Worm (Caenorhabditis elegans): ENCODE data around the gene C09B8.3.

C09B8.3 gene

ce11 chrX:6041094-6041441 is 30.6 kb upstream of the C09B8.3 start:
- TF ChIP-seq klf-2 (GFP tag; conservative IDR thresholded peaks at IDR 0.05) (no peak), ref-1 (GFP tag; conservative IDR thresholded peaks at IDR 0.05) (no peak), cog-1 (tag; optimal IDR thresholded peaks at IDR 0.05) (no peak), tab-1 (GFP tag; IDR thresholded peaks at IDR 0.05) (no peak), flt-1 (GFP tag; IDR thresholded peaks at IDR 0.05) (no peak), T22C8.4 (GFP tag; IDR thresholded peaks at IDR 0.05) (no peak), ztf-29 (GFP tag; IDR thresholded peaks at IDR 0.05) (no peak), med-1 (GFP tag; optimal IDR thresholded peaks at IDR 0.05; ENCODE audit: insufficient read depth) (no peak), ztf-23 (GFP tag; IDR thresholded peaks at IDR 0.05) (no peak)

- TF ChIP-seq ztf-23 (GFP tag; IDR thresholded peaks at IDR 0.05) (no peak), ztf-29 (GFP tag; IDR thresholded peaks at IDR 0.05) (no peak), tab-1 (GFP tag; IDR thresholded peaks at IDR 0.05) (no peak), klf-2 (GFP tag; conservative IDR thresholded peaks at IDR 0.05) (no peak), med-1 (GFP tag; optimal IDR thresholded peaks at IDR 0.05; ENCODE audit: insufficient read depth) (no peak), cog-1 (tag; optimal IDR thresholded peaks at IDR 0.05) (no peak), flt-1 (GFP tag; IDR thresholded peaks at IDR 0.05) (no peak), T22C8.4 (GFP tag; IDR thresholded peaks at IDR 0.05) (no peak), ref-1 (GFP tag; conservative IDR thresholded peaks at IDR 0.05) (no peak)
Measured at ce11 chrX:6040435-6041093, 30.1 kb upstream of the C09B8.3 start.

DNA sequence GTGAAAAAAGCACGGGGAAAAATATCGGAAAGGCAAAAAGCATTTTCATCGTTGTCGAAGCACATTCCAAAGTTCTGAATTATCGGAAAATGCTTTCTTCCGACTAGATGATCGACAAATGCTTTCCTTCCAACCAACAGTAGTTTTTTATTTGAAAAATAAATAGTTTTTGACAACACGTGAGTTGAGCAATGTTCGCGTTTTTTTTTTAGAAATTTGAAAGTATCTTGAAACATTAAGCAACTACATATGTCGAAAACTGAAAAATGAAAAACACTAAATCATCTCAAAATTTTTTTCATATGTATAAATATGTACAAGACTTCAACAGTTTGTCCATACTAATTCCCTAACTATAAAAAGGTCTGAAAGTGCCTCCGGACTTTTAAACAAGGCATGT is 29.1 kb upstream of the C09B8.3 start, which contains the start of gene hsp-25:
Gene hsp-25 (minus strand): TSS at position 101 of the 400 bp plus-strand sequence.
- TF ChIP-seq cog-1 (tag; optimal IDR thresholded peaks at IDR 0.05) (no peak), ztf-29 (GFP tag; IDR thresholded peaks at IDR 0.05) (no peak), klf-2 (GFP tag; conservative IDR thresholded peaks at IDR 0.05) (no peak), T22C8.4 (GFP tag; IDR thresholded peaks at IDR 0.05) (no peak), ztf-23 (GFP tag; IDR thresholded peaks at IDR 0.05) (no peak), tab-1 (GFP tag; IDR thresholded peaks at IDR 0.05) (no peak)

- no peak for TF ChIP-seq med-1 (GFP tag; optimal IDR thresholded peaks at IDR 0.05; ENCODE audit: insufficient read depth)
- no peak for TF ChIP-seq cog-1 (tag; optimal IDR thresholded peaks at IDR 0.05)
- TF ChIP-seq klf-2 (GFP tag; conservative IDR thresholded peaks at IDR 0.05), result no peak
- no peak for TF ChIP-seq flt-1 (GFP tag; IDR thresholded peaks at IDR 0.05)
- TF ChIP-seq ref-1 (GFP tag; conservative IDR thresholded peaks at IDR 0.05), result no peak
- no peak for TF ChIP-seq T22C8.4 (GFP tag; IDR thresholded peaks at IDR 0.05)
- no peak for TF ChIP-seq ztf-23 (GFP tag; IDR thresholded peaks at IDR 0.05)
- no peak for TF ChIP-seq ztf-29 (GFP tag; IDR thresholded peaks at IDR 0.05)
Measured at ce11 chrX:6031169-6031568, 20.7 kb upstream of the C09B8.3 start, which contains the start of gene ipp-5. Gene ipp-5 (plus strand): TSS chrX:6031469.

DNA sequence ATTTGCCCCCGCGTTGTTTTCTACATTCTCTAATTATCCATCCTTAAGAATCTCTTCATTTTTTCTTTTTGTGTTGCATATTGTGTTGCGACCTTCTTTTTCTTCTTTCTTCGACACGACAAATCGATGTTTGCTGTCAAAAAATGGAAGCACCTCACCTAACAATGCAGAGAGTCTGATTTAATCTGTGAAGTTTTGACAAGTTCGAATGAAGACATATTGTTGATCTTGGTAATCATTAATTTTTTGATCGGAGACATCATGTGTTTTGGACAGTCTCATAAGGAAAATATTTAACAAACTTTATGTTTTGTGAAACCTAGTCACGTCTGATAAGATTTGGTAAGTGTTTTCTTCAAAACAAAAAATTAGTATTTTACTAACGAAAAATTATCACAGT is 18.6 kb upstream of the C09B8.3 start:
- no peak for TF ChIP-seq ztf-23 (GFP tag; IDR thresholded peaks at IDR 0.05)
- no peak for TF ChIP-seq klf-2 (GFP tag; conservative IDR thresholded peaks at IDR 0.05)
- TF ChIP-seq cog-1 (tag; optimal IDR thresholded peaks at IDR 0.05), result no peak
- no peak for TF ChIP-seq T22C8.4 (GFP tag; IDR thresholded peaks at IDR 0.05)
- TF ChIP-seq flt-1 (GFP tag; IDR thresholded peaks at IDR 0.05), result no peak
- TF ChIP-seq med-1 (GFP tag; optimal IDR thresholded peaks at IDR 0.05; ENCODE audit: insufficient read depth), result no peak
- TF ChIP-seq tab-1 (GFP tag; IDR thresholded peaks at IDR 0.05), result no peak
- TF ChIP-seq ref-1 (GFP tag; conservative IDR thresholded peaks at IDR 0.05), result no peak
- no peak for TF ChIP-seq ztf-29 (GFP tag; IDR thresholded peaks at IDR 0.05)

- no peak for TF ChIP-seq cog-1 (tag; optimal IDR thresholded peaks at IDR 0.05)
- TF ChIP-seq ztf-29 (GFP tag; IDR thresholded peaks at IDR 0.05), result no peak
- TF ChIP-seq tab-1 (GFP tag; IDR thresholded peaks at IDR 0.05), result no peak
- no peak for TF ChIP-seq ref-1 (GFP tag; conservative IDR thresholded peaks at IDR 0.05)
- TF ChIP-seq med-1 (GFP tag; optimal IDR thresholded peaks at IDR 0.05; ENCODE audit: insufficient read depth), result no peak
- TF ChIP-seq ztf-23 (GFP tag; IDR thresholded peaks at IDR 0.05), result no peak
- TF ChIP-seq klf-2 (GFP tag; conservative IDR thresholded peaks at IDR 0.05), result no peak
- no peak for TF ChIP-seq flt-1 (GFP tag; IDR thresholded peaks at IDR 0.05)
- no peak for TF ChIP-seq T22C8.4 (GFP tag; IDR thresholded peaks at IDR 0.05)
Measured at ce11 chrX:6026732-6027528, 16.5 kb upstream of the C09B8.3 start.

DNA sequence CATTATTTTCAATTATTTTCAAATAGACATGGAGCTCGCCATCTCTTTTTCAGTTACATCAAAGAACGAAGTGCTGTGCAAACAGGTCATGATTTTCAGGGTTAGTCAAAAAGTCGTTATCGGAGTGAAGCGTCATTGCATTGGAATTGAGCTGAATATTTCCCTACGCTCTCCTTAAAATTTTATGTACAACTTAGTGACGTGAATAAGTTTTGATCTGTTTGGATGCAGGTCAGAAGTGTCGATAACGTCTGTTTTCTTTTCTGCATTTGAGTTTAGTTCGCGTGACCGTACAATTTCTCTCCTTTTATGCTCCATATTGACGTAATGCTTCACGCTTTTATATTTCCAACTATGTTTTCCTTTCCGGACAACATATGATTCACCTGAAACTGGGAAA is 14.5 kb upstream of the C09B8.3 start:
- no peak for TF ChIP-seq med-1 (GFP tag; optimal IDR thresholded peaks at IDR 0.05; ENCODE audit: insufficient read depth)
- TF ChIP-seq T22C8.4 (GFP tag; IDR thresholded peaks at IDR 0.05), result no peak
- TF ChIP-seq ztf-29 (GFP tag; IDR thresholded peaks at IDR 0.05), result no peak
- TF ChIP-seq ref-1 (GFP tag; conservative IDR thresholded peaks at IDR 0.05), result no peak
- TF ChIP-seq flt-1 (GFP tag; IDR thresholded peaks at IDR 0.05), result no peak
- no peak for TF ChIP-seq cog-1 (tag; optimal IDR thresholded peaks at IDR 0.05)
- no peak for TF ChIP-seq klf-2 (GFP tag; conservative IDR thresholded peaks at IDR 0.05)
- no peak for TF ChIP-seq ztf-23 (GFP tag; IDR thresholded peaks at IDR 0.05)
- no peak for TF ChIP-seq tab-1 (GFP tag; IDR thresholded peaks at IDR 0.05)

ce11 chrX:6022469-6022868 is 12.0 kb upstream of the C09B8.3 start, which contains the start of gene lelo-3:
Gene lelo-3 (minus strand): TSS chrX:6022569.
- no peak for TF ChIP-seq T22C8.4 (GFP tag; IDR thresholded peaks at IDR 0.05)
- no peak for TF ChIP-seq cog-1 (tag; optimal IDR thresholded peaks at IDR 0.05)

- TF ChIP-seq ztf-23 (GFP tag; IDR thresholded peaks at IDR 0.05) (no peak), tab-1 (GFP tag; IDR thresholded peaks at IDR 0.05) (no peak), flt-1 (GFP tag; IDR thresholded peaks at IDR 0.05) (no peak), klf-2 (GFP tag; conservative IDR thresholded peaks at IDR 0.05) (no peak), ref-1 (GFP tag; conservative IDR thresholded peaks at IDR 0.05) (no peak)
Measured at ce11 chrX:6020782-6021181, 10.3 kb upstream of the C09B8.3 start.
